Worm (Caenorhabditis elegans) whole organism, young adult: ENCODE measurements around the gene B0001.3.
A peak's percentile ranks its signal among the peaks of the same experiment; 100 is the strongest.

Source experiments
- B0019.2 ChIP-seq: fragments of 200-800 bp; sonication (Bioruptor generic); conservative IDR thresholded peaks from 2 replicates; pipeline ENCODE4 v1.3.6; 2022; ENCODE audit warnings: missing genetic modification reagents, missing genetic modification characterization, missing compliant biosample characterization
- B0035.1 ChIP-seq: sonication (generic microtip); optimal IDR thresholded peaks from 2 replicates; lab custom pipeline; 2016; ENCODE audit warnings: missing genetic modification characterization, mild to moderate bottlenecking, missing compliant biosample characterization, missing genotype, missing genetic modification reagents
- C17E4.6 ChIP-seq: fragments of 200-800 bp; sonication (Bioruptor generic); IDR thresholded peaks from 2 replicates; pipeline ENCODE4 v1.3.6; 2022; ENCODE audit warnings: missing genetic modification reagents, missing genetic modification characterization, missing compliant biosample characterization
- F39B2.1 ChIP-seq: fragments of 200-800 bp; sonication (Bioruptor generic); IDR thresholded peaks from 2 replicates; pipeline ENCODE4 v1.3.6; 2022; ENCODE audit warnings: missing genetic modification reagents, missing genetic modification characterization, missing compliant biosample characterization
- K11D2.4 ChIP-seq: fragments of 200-800 bp; sonication (Bioruptor generic); IDR thresholded peaks from 2 replicates; pipeline ENCODE4 v1.3.6; 2022; ENCODE audit warnings: missing genetic modification reagents, missing genetic modification characterization, missing compliant biosample characterization
- aptf-2 ChIP-seq: fragments of 200-800 bp; sonication (Bioruptor generic); conservative IDR thresholded peaks from 2 replicates; pipeline ENCODE4 v1.3.6; 2022; ENCODE audit warnings: missing genetic modification reagents, missing genetic modification characterization, missing compliant biosample characterization
- aptf-3 ChIP-seq: fragments of 200-800 bp; sonication (Bioruptor generic); IDR thresholded peaks from 2 replicates; pipeline ENCODE4 v1.3.6; 2022; ENCODE audit warnings: missing genetic modification characterization, missing compliant biosample characterization
- atf-7 ChIP-seq: sonication (generic microtip); optimal IDR thresholded peaks from 2 replicates; lab custom pipeline; 2017; ENCODE audit warnings: mild to moderate bottlenecking, missing genetic modification characterization, missing compliant biosample characterization
- attf-5 ChIP-seq: fragments of 200-800 bp; sonication (Bioruptor generic); optimal IDR thresholded peaks from 2 replicates; lab custom pipeline; 2018; ENCODE audit warnings: mild to moderate bottlenecking, missing genetic modification characterization, missing compliant biosample characterization
- bed-1 ChIP-seq: fragments of 200-800 bp; sonication (Bioruptor generic); IDR thresholded peaks from 2 replicates; pipeline ENCODE4 v1.3.6; 2022; ENCODE audit warnings: missing genetic modification reagents, missing genetic modification characterization, missing compliant biosample characterization
- ccch-3 ChIP-seq: fragments of 200-800 bp; sonication (Bioruptor generic); optimal IDR thresholded peaks from 2 replicates; lab custom pipeline; 2018; ENCODE audit warnings: mild to moderate bottlenecking, missing genetic modification characterization, missing compliant biosample characterization
- cebp-2 ChIP-seq: fragments of 200-800 bp; sonication (Bioruptor generic); IDR thresholded peaks from 2 replicates; pipeline ENCODE4 v1.3.6; 2022; ENCODE audit warnings: missing genetic modification characterization, missing compliant biosample characterization
- chd-7 ChIP-seq: sonication (generic microtip); optimal IDR thresholded peaks from 2 replicates; lab custom pipeline; 2016; ENCODE audit warnings: mild to moderate bottlenecking, missing genetic modification characterization, moderate library complexity, missing compliant biosample characterization
- dpl-1 ChIP-seq: fragments of 150-350 bp; optimal IDR thresholded peaks from 2 replicates; lab custom pipeline; 2014; ENCODE audit warnings: missing biosample characterization, missing genetic modification reagents, missing genetic modification characterization
- egrh-3 ChIP-seq: fragments of 200-800 bp; sonication (Bioruptor generic); IDR thresholded peaks from 2 replicates; pipeline ENCODE4 v1.3.6; 2022; ENCODE audit warnings: missing genetic modification reagents, missing genetic modification characterization, missing compliant biosample characterization
- ets-4 ChIP-seq: fragments of 200-800 bp; sonication (Bioruptor generic); optimal IDR thresholded peaks from 2 replicates; lab custom pipeline; 2018; ENCODE audit warnings: mild to moderate bottlenecking, missing genetic modification characterization, missing compliant biosample characterization
- hmg-1.2 ChIP-seq: fragments of 200-800 bp; sonication (Bioruptor generic); IDR thresholded peaks from 2 replicates; pipeline ENCODE4 v1.3.6; 2022; ENCODE audit warnings: missing genetic modification reagents, missing genetic modification characterization, missing compliant biosample characterization
- hsf-1 ChIP-seq: fragments of 200-800 bp; sonication (Bioruptor generic); IDR thresholded peaks from 2 replicates; pipeline ENCODE4 v1.3.6; 2022; ENCODE audit warnings: missing genetic modification reagents, missing genetic modification characterization, missing compliant biosample characterization
- lin-35 ChIP-seq, 3 experiments: fragments of 150-350 bp in 2 of 3; sonication (generic microtip) in 1 of 3; optimal IDR thresholded peaks; 2 replicates each; lab custom pipeline; 2014 to 2018; ENCODE audit warnings: missing biosample characterization in 3 of 3, missing genetic modification characterization in 3 of 3, missing genetic modification reagents in 3 of 3
- lir-1 ChIP-seq: fragments of 200-800 bp; sonication (Bioruptor generic); conservative IDR thresholded peaks from 2 replicates; pipeline ENCODE4 v1.3.6; 2022; ENCODE audit warnings: missing genetic modification reagents, missing genetic modification characterization, missing compliant biosample characterization
- lsl-1 ChIP-seq: fragments of 200-800 bp; sonication (Bioruptor generic); optimal IDR thresholded peaks from 2 replicates; lab custom pipeline; 2018; ENCODE audit warnings: mild to moderate bottlenecking, missing genetic modification characterization, moderate library complexity, missing compliant biosample characterization
- madf-10 ChIP-seq: sonication (generic microtip); optimal IDR thresholded peaks from 2 replicates; lab custom pipeline; 2016; ENCODE audit warnings: mild to moderate bottlenecking, missing genetic modification characterization, missing compliant biosample characterization
- madf-3 ChIP-seq: fragments of 200-800 bp; sonication (Bioruptor generic); IDR thresholded peaks from 2 replicates; pipeline ENCODE4 v1.3.6; 2022; ENCODE audit warnings: missing genetic modification reagents, missing genetic modification characterization, missing compliant biosample characterization
- mxl-1 ChIP-seq: sonication (generic microtip); optimal IDR thresholded peaks from 2 replicates; lab custom pipeline; 2016; ENCODE audit warnings: missing genetic modification characterization, missing compliant biosample characterization
- nhr-120 ChIP-seq: fragments of 200-800 bp; sonication (Bioruptor generic); IDR thresholded peaks from 2 replicates; pipeline ENCODE4 v1.3.6; 2022; ENCODE audit warnings: missing genetic modification characterization, missing compliant biosample characterization
- nhr-27 ChIP-seq: fragments of 200-800 bp; sonication (Bioruptor generic); optimal IDR thresholded peaks from 2 replicates; lab custom pipeline; 2018; ENCODE audit warnings: mild to moderate bottlenecking, missing genetic modification characterization, moderate library complexity, missing compliant biosample characterization
- nhr-80 ChIP-seq: sonication (generic microtip); optimal IDR thresholded peaks from 2 replicates; lab custom pipeline; 2016; ENCODE audit warnings: missing genetic modification characterization, missing compliant biosample characterization
- nhr-90 ChIP-seq: sonication (generic microtip); optimal IDR thresholded peaks from 2 replicates; lab custom pipeline; 2016; ENCODE audit warnings: missing genotype, mild to moderate bottlenecking, missing genetic modification characterization, missing compliant biosample characterization
- pha-4 ChIP-seq: fragments of 150-350 bp; sonication (generic microtip); optimal IDR thresholded peaks from 2 replicates; lab custom pipeline; 2014; ENCODE audit warnings: missing biosample characterization, missing genetic modification reagents, missing genetic modification characterization
- rpc-1 ChIP-seq, 2 experiments: fragments of 150-350 bp in 1 of 2; sonication (generic microtip) in 1 of 2; optimal IDR thresholded peaks; 2 replicates each; lab custom pipeline; 2014 to 2018; ENCODE audit warnings: missing biosample characterization in 1 of 2, missing genetic modification characterization in 1 of 2, missing genetic modification reagents in 1 of 2, missing genotype in 1 of 2
- sdz-38 ChIP-seq: sonication (generic microtip); optimal IDR thresholded peaks from 2 replicates; lab custom pipeline; 2016; ENCODE audit warnings: missing genotype, missing genetic modification characterization, missing compliant biosample characterization
- snpc-1.3 ChIP-seq: sonication (generic microtip); optimal IDR thresholded peaks from 2 replicates; lab custom pipeline; 2017; ENCODE audit warnings: missing genetic modification characterization, mild to moderate bottlenecking, missing compliant biosample characterization, antibody characterized with exemption, moderate library complexity, missing genotype, missing genetic modification reagents; ENCODE audit not compliant: insufficient read depth
- snpc-4 ChIP-seq, 5 experiments: fragments of 150-350 bp in 1 of 5; sonication (generic microtip) in 4 of 5; optimal IDR thresholded peaks; 2 replicates each; lab custom pipeline; 2014 to 2018; ENCODE audit warnings: missing genetic modification characterization in 5 of 5, missing biosample characterization in 3 of 5, antibody characterized with exemption in 2 of 5, mild to moderate bottlenecking in 2 of 5, missing compliant biosample characterization in 2 of 5, missing genotype in 2 of 5, moderate library complexity in 2 of 5, missing genetic modification reagents in 1 of 5
- tlf-1 ChIP-seq: fragments of 200-800 bp; sonication (Bioruptor generic); optimal IDR thresholded peaks from 2 replicates; lab custom pipeline; 2018; ENCODE audit warnings: mild to moderate bottlenecking, missing genetic modification characterization, missing compliant biosample characterization
- zfh-2 ChIP-seq: fragments of 200-800 bp; sonication (Bioruptor generic); conservative IDR thresholded peaks from 2 replicates; pipeline ENCODE4 v1.3.6; 2022; ENCODE audit warnings: missing genetic modification reagents, missing genetic modification characterization, missing compliant biosample characterization
- ztf-18 ChIP-seq: sonication (generic microtip); optimal IDR thresholded peaks from 2 replicates; lab custom pipeline; 2016; ENCODE audit warnings: missing genotype, mild to moderate bottlenecking, missing genetic modification characterization, missing compliant biosample characterization

Gene B0001.3

DNA sequence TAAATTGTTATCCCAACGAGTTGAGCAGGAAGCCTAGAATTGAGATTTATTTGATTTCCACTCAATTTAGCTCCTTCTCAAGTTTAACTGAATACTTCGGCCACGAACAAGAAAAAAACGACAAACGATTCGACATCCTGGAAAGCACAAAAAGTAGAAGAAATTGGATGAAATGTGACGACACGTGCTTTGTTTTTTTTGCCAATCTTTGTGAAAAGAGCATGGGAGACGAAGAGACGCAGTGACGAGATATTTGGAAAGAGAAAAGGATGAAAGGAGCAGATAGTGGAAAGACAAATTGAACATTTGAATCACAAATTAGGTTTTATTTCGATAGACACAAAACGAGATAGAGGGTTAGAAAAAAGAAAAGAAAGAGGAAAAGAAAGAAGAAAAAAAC lies 31.0 kb downstream of the B0001.3 start:
- TF ChIP-seq hmg-1.2 (peak; percentile 66), madf-3 (GFP tag; lab: Robert Waterston, UW) (no peak), cebp-2 (GFP tag; lab: Robert Waterston, UW) (0 out of 2 replicates have a peak, but pooled peaks have one; percentile 23)
- TF ChIP-seq, all 124 proteins: peak for 2

DNA sequence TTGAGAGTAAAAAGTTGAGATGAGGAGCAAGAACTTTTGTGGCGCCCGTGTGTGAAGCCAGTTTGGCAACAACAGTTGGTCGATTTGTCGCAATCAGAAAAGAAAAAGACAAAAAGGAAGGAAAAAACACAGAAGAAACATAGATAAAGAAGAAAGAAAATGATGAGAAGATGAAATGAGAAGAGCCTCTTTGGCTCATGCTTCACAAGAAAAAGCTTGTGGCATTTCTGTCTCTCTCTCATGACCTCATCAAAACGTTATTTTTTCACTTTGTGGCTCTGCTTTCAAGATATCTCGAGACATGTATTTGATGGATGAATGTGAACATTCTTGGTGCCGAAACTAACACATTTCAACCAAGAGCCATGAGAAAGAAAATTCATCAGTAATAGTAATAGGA lies 32.5 kb downstream of the B0001.3 start:
- no peak for TF ChIP-seq dpl-1 (GFP tag; lab: Kevin White, UChicago)
- TF ChIP-seq aptf-3 (GFP tag; lab: Robert Waterston, UW): no peak
- no peak for TF ChIP-seq mxl-1 (tag; lab: Kevin White, UChicago)
- TF ChIP-seq tlf-1 (GFP tag; lab: Kevin White, UChicago): no peak
- no peak for TF ChIP-seq lsl-1 (GFP tag; lab: Kevin White, UChicago)
- no peak for TF ChIP-seq egrh-3 (GFP tag; lab: Robert Waterston, UW)
- no peak for TF ChIP-seq nhr-90
- TF ChIP-seq K11D2.4 (GFP tag; lab: Robert Waterston, UW): no peak

DNA sequence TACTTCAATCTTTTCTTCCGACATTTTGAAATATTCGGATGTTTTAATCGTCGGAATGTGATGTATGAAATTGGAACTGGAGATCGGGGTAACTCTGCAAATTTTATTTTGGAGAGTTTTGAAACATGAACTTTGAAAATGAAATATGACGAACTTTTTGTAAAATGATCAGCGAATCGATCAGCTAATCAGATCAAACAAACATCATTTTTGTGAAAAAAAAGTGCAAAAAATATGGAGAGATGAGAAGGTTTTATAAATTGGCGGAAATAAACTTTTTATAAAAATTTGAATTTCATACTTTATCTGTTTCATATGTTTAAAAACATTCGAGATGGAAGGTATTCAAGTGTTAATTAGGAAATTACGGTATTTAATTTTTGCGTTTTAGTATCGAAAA lies 34.1 kb downstream of the B0001.3 start, which contains the start of gene dlc-2:
TSS of gene dlc-2 (minus strand) at position 101 of the 400 bp plus-strand sequence.
- TF ChIP-seq hsf-1 (GFP tag; lab: Robert Waterston, UW): no peak
- TF ChIP-seq pha-4 (tag; lab: Kevin White, UChicago): no peak
- no peak for TF ChIP-seq C17E4.6 (GFP tag; lab: Robert Waterston, UW)
- TF ChIP-seq F39B2.1 (GFP tag; lab: Robert Waterston, UW): no peak
- TF ChIP-seq snpc-4 (GFP tag; optimal IDR thresholded peaks at IDR 0.05; lab: Kevin White, UChicago): no peak
- TF ChIP-seq snpc-4 (tag; optimal IDR thresholded peaks at IDR 0.05; lab: Kevin White, UChicago): no peak
- no peak for TF ChIP-seq chd-7 (tag; lab: Kevin White, UChicago)
- no peak for TF ChIP-seq aptf-2 (GFP tag; lab: Robert Waterston, UW)
- no peak for TF ChIP-seq lir-1
- no peak for TF ChIP-seq sdz-38 (tag; lab: Kevin White, UChicago)
- TF ChIP-seq nhr-120 (GFP tag; lab: Robert Waterston, UW): no peak
- no peak for TF ChIP-seq B0019.2 (GFP tag; lab: Robert Waterston, UW)
- no peak for TF ChIP-seq attf-5
- TF ChIP-seq atf-7 (tag; lab: Kevin White, UChicago): no peak

DNA sequence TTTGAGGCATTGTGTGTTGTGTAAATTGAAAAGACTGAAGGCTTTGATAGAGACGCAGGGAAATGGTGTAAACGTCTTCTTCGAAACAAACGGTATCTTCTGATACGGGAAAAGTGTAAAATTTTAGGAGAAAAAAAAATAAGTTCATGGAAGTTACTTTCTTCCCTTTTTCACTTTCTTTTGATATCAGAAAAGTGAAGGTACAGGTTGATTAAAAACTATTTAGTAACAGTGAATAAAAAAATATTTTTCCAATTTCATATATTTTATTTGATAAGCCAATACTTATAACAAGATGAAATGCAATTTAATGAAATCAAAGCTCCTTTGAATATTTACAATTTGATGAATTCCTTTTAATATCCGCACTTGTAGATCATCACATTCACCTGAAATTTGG lies 35.2 kb downstream of the B0001.3 start, which contains the start of gene col-129:
TSS of gene col-129 (minus strand) at position 101 of the 400 bp plus-strand sequence.
- TF ChIP-seq madf-3 (GFP tag; lab: Robert Waterston, UW) (no peak), ccch-3 (no peak), lin-35 (GFP tag; optimal IDR thresholded peaks at IDR 0.05; lab: Kevin White, UChicago) (no peak), snpc-1.3 (tag; lab: Kevin White, UChicago) (no peak), zfh-2 (GFP tag; lab: Robert Waterston, UW) (no peak), B0035.1 (tag; lab: Kevin White, UChicago) (no peak), rpc-1 (optimal IDR thresholded peaks at IDR 0.05; lab: Kevin White, UChicago) (no peak), rpc-1 (tag; optimal IDR thresholded peaks at IDR 0.05; lab: Kevin White, UChicago) (no peak), aptf-2 (GFP tag; lab: Robert Waterston, UW) (no peak), nhr-80 (no peak), ztf-18 (tag; lab: Kevin White, UChicago) (no peak), snpc-4 (GFP tag; optimal IDR thresholded peaks at IDR 0.05; lab: Kevin White, UChicago) (no peak), snpc-4 (tag; optimal IDR thresholded peaks at IDR 0.05; lab: Kevin White, UChicago) (no peak), madf-10 (no peak), ets-4 (no peak), pha-4 (tag; lab: Kevin White, UChicago) (no peak), nhr-27 (tag; lab: Kevin White, UChicago) (no peak), bed-1 (GFP tag; lab: Robert Waterston, UW) (no peak), hsf-1 (GFP tag; lab: Robert Waterston, UW) (no peak)
